Worm (Caenorhabditis elegans) whole organism, young adult: ENCODE measurements around the gene sre-8.

Experiments used
- F39B2.1 ChIP-seq: fragments of 200-800 bp; sonication (Bioruptor generic); IDR thresholded peaks from 2 replicates; pipeline ENCODE4 v1.3.6; 2022; ENCODE audit warnings: missing genetic modification reagents, missing genetic modification characterization, missing compliant biosample characterization
- attf-6 ChIP-seq: fragments of 200-800 bp; sonication (Bioruptor generic); IDR thresholded peaks from 2 replicates; pipeline ENCODE4 v1.3.6; 2022; ENCODE audit warnings: missing genetic modification reagents, missing genetic modification characterization, missing compliant biosample characterization
- ccch-3 ChIP-seq: fragments of 200-800 bp; sonication (Bioruptor generic); optimal IDR thresholded peaks from 2 replicates; lab custom pipeline; 2018; ENCODE audit warnings: mild to moderate bottlenecking, missing genetic modification characterization, missing compliant biosample characterization
- dpff-1 ChIP-seq: sonication (generic microtip); optimal IDR thresholded peaks from 2 replicates; lab custom pipeline; 2017; ENCODE audit warnings: mild to moderate bottlenecking, missing genetic modification characterization, missing compliant biosample characterization
- hmg-20 ChIP-seq: fragments of 200-800 bp; sonication (Bioruptor generic); IDR thresholded peaks from 2 replicates; pipeline ENCODE4 v1.3.6; 2022; ENCODE audit warnings: missing genetic modification reagents, missing genetic modification characterization, missing compliant biosample characterization
- lag-1 ChIP-seq: fragments of 200-800 bp; sonication (Bioruptor generic); IDR thresholded peaks from 2 replicates; pipeline ENCODE4 v1.3.6; 2022; ENCODE audit warnings: missing genetic modification reagents, missing genetic modification characterization, missing compliant biosample characterization
- madf-6 ChIP-seq: fragments of 200-800 bp; sonication (Bioruptor generic); IDR thresholded peaks from 2 replicates; pipeline ENCODE4 v1.3.6; 2022; ENCODE audit warnings: missing genetic modification reagents, missing genetic modification characterization, missing compliant biosample characterization
- nhr-90 ChIP-seq: sonication (generic microtip); optimal IDR thresholded peaks from 2 replicates; lab custom pipeline; 2016; ENCODE audit warnings: missing genotype, mild to moderate bottlenecking, missing genetic modification characterization, missing compliant biosample characterization
- xnd-1 ChIP-seq: sonication (generic microtip); optimal IDR thresholded peaks from 2 replicates; lab custom pipeline; 2016; ENCODE audit warnings: missing genotype, missing genetic modification reagents, missing genetic modification characterization, missing compliant biosample characterization

DNA sequence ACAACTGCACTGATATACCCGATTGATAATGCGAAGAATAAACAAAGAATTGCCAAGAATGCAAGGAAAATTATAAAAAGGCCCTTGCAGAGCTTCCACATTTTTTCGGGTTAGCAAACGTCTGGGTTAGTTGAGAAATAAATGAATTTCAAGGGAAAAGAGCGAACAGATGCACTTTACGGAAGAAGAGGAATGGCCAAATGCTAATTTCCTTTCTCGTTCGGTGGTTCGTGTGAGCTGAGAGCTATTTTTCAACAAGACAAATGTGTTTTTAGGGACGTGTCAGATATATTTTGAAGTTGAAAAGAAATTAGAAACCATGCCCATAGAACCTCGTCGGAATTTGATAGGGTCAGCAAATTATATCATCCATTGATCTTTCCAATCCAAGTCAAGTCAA lies 3.9 kb downstream of the sre-8 start, which contains the start of gene F40G12.2:
- no peak for TF ChIP-seq F39B2.1 (GFP tag; lab: Robert Waterston, UW)
- TF ChIP-seq hmg-20 (GFP tag; lab: Robert Waterston, UW), result no peak
- no peak for TF ChIP-seq attf-6 (GFP tag; lab: Robert Waterston, UW)
- TF ChIP-seq dpff-1 (tag; lab: Kevin White, UChicago), result no peak
- no peak for TF ChIP-seq xnd-1 (tag; lab: Kevin White, UChicago)
- no peak for TF ChIP-seq ccch-3
- TF ChIP-seq lag-1 (GFP tag; lab: Robert Waterston, UW), result no peak
- no peak for TF ChIP-seq madf-6 (GFP tag; lab: Robert Waterston, UW)
- TF ChIP-seq nhr-90, result no peak
